Fruit fly (Drosophila melanogaster): Measurements from ENCODE around the gene CG33722.
A peak's percentile ranks its signal among the peaks of the same experiment; 100 is the strongest.

CG33722 gene

DNA sequence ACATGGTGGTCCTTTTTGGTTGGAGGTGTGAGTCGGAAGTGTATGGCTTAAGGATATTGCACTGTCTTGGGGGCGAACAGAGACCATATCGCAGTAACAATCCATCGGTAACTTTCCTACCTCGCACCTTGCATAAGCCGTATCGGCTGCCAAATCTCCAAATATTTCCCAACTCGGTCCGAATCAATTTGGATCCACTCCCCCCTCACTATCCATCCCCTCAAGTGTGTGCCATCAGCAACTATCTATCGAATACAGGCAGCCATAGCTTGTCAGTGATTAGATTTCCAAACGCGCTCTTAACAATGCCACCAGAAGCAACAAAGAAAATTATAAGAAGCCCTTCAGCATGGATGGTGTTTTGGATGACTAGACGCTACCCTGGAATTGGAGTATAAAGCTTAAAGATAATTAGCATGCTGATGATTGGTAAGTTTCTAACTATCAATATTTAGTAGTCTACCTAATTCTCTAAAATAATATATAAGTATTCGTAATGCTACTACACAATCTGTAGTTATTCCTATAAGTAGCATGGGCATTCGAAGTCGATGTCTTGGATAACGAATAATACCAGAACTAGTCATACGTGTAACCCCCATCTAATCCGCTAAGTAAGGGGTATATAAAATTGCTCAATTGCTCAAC, 37.1 kb upstream of the CG33722 start (continued):
- TF ChIP-seq caup (GFP tag; optimal IDR thresholded peaks at IDR 0.05; ENCODE audit: severe bottlenecking), result peak; percentile 10
- TF ChIP-seq CG6813 (GFP tag; optimal IDR thresholded peaks at IDR 0.05), result peak; percentile 34
- TF ChIP-seq pfk (GFP tag; optimal IDR thresholded peaks at IDR 0.05), result no peak
- TF ChIP-seq dpn (GFP tag; optimal IDR thresholded peaks at IDR 0.05), result peak in 1 of 2 experiments; percentile 45
- peak; percentile 37 for TF ChIP-seq CG1529 (GFP tag; optimal IDR thresholded peaks at IDR 0.05)
- TF ChIP-seq CG10366 (GFP tag; IDR thresholded peaks at IDR 0.05), result peak; percentile 45; the same call in 1 of the 2 replicates
- 0 out of 2 replicates have a peak, but pooled peaks have one; percentile 16 for TF ChIP-seq HLH3B (GFP tag; IDR thresholded peaks at IDR 0.05)
- TF ChIP-seq D (optimal IDR thresholded peaks at IDR 0.05), result no peak
- peak; percentile 21 for TF ChIP-seq D (GFP tag; optimal IDR thresholded peaks at IDR 0.05)
- no peak for TF ChIP-seq run (tag; optimal IDR thresholded peaks at IDR 0.05)
- peak; percentile 62 for TF ChIP-seq Hmr (GFP tag; optimal IDR thresholded peaks at IDR 0.05)
- TF ChIP-seq gem (tag; optimal IDR thresholded peaks at IDR 0.05), result peak; percentile 81
- TF ChIP-seq fd96Cb (tag; optimal IDR thresholded peaks at IDR 0.05), result peak; percentile 62
- 0 out of 3 replicates have a peak, but pooled peaks have one; percentile 36 for TF ChIP-seq vnd (GFP tag; IDR thresholded peaks at IDR 0.05; ENCODE audit: partially characterized antibody)
- no peak for TF ChIP-seq Sry-β (GFP tag; optimal IDR thresholded peaks at IDR 0.05)
- peak; percentile 52 for TF ChIP-seq Ssrp (tag; optimal IDR thresholded peaks at IDR 0.05)
- TF ChIP-seq H15 (GFP tag; IDR thresholded peaks at IDR 0.05), result 0 out of 3 replicates have a peak, but pooled peaks have one; percentile 18
- TF ChIP-seq ATbp (GFP tag; optimal IDR thresholded peaks at IDR 0.05), result peak; percentile 1
- TF ChIP-seq CG17385 (GFP tag; optimal IDR thresholded peaks at IDR 0.05), result peak; percentile 39
- peak; percentile 52 for TF ChIP-seq CG12659 (GFP tag; optimal IDR thresholded peaks at IDR 0.05)
- no peak for TF ChIP-seq CG9797 (GFP tag; optimal IDR thresholded peaks at IDR 0.05)
- TF ChIP-seq CG34376 (GFP tag; optimal IDR thresholded peaks at IDR 0.05), result no peak
- TF ChIP-seq p53 (GFP tag; optimal IDR thresholded peaks at IDR 0.05), result no peak
- TF ChIP-seq PHDP (tag; optimal IDR thresholded peaks at IDR 0.05), result peak; percentile 64
- 0 out of 2 replicates have a peak, but pooled peaks have one; percentile 30 for TF ChIP-seq gsb (GFP tag; IDR thresholded peaks at IDR 0.05)
- no peak for TF ChIP-seq cg (GFP tag; optimal IDR thresholded peaks at IDR 0.05)
- TF ChIP-seq D19B (GFP tag; optimal IDR thresholded peaks at IDR 0.05), result peak; percentile 97
- TF ChIP-seq CG16863 (GFP tag; optimal IDR thresholded peaks at IDR 0.05), result no peak
- TF ChIP-seq otp (GFP tag; IDR thresholded peaks at IDR 0.05), result no peak
- peak; percentile 72 for TF ChIP-seq CG8924 (tag; optimal IDR thresholded peaks at IDR 0.05)
- peak; percentile 37 for TF ChIP-seq CG10209 (GFP tag; optimal IDR thresholded peaks at IDR 0.05)
- TF ChIP-seq CG12744 (GFP tag; optimal IDR thresholded peaks at IDR 0.05), result peak; percentile 25
- TF ChIP-seq CG8281 (tag; optimal IDR thresholded peaks at IDR 0.05), result peak; percentile 45
- 0 out of 3 replicates have a peak, but pooled peaks have one; percentile 8 for TF ChIP-seq CG2199 (GFP tag; IDR thresholded peaks at IDR 0.05)
- peak; percentile 33 for TF ChIP-seq CG18619 (GFP tag; optimal IDR thresholded peaks at IDR 0.05)
- TF ChIP-seq CG14710 (tag; optimal IDR thresholded peaks at IDR 0.05), result peak; percentile 32
- no peak for TF ChIP-seq CG32772 (GFP tag; IDR thresholded peaks at IDR 0.05)
- TF ChIP-seq CG11456 (GFP tag; IDR thresholded peaks at IDR 0.05), result no peak
- TF ChIP-seq Poxn (GFP tag; IDR thresholded peaks at IDR 0.05), result no peak
- TF ChIP-seq so (GFP tag; IDR thresholded peaks at IDR 0.05), result peak; percentile 53; the same call in 1 of the 3 replicates
- no peak for TF ChIP-seq CG30431 (GFP tag; optimal IDR thresholded peaks at IDR 0.05)
- TF ChIP-seq ems (GFP tag; optimal IDR thresholded peaks at IDR 0.05), result peak; percentile 37
- TF ChIP-seq Asciz (GFP tag; optimal IDR thresholded peaks at IDR 0.05), result peak; percentile 46
- TF ChIP-seq row (GFP tag; IDR thresholded peaks at IDR 0.05), result peak; percentile 86
- TF ChIP-seq disco-r (GFP tag; optimal IDR thresholded peaks at IDR 0.05), result no peak
- peak; percentile 74 for TF ChIP-seq nmo (GFP tag; optimal IDR thresholded peaks at IDR 0.05)
- peak; percentile 55 for TF ChIP-seq lilli (GFP tag; optimal IDR thresholded peaks at IDR 0.05)
- TF ChIP-seq CG10431 (GFP tag; optimal IDR thresholded peaks at IDR 0.05), result no peak
- TF ChIP-seq cwo (GFP tag; optimal IDR thresholded peaks at IDR 0.05), result peak; percentile 54
